Fruit fly (Drosophila melanogaster): ENCODE data around the gene Pp2C1.

Pp2C1 gene

dm6 chrX:4666650-4667360, 19.9 kb downstream of the Pp2C1 start, which contains the start of gene CG3009 (continued):
- TF ChIP-seq CG32006 (GFP tag; optimal IDR thresholded peaks at IDR 0.05): peak; percentile 98
- peak; percentile 98 for TF ChIP-seq CG8119 (GFP tag; IDR thresholded peaks at IDR 0.05)
- TF ChIP-seq vri (GFP tag; optimal IDR thresholded peaks at IDR 0.05): peak; percentile 97
- peak; percentile 93 for TF ChIP-seq dsx (GFP tag; optimal IDR thresholded peaks at IDR 0.05; ENCODE audit: poor library complexity, severe bottlenecking)
- peak; percentile 96 for TF ChIP-seq Sox15 (GFP tag; optimal IDR thresholded peaks at IDR 0.05)
- TF ChIP-seq CG34406 (GFP tag; optimal IDR thresholded peaks at IDR 0.05): peak; percentile 97
- peak; percentile 96 for TF ChIP-seq CG10669 (GFP tag; optimal IDR thresholded peaks at IDR 0.05)
- TF ChIP-seq CG3919 (GFP tag; optimal IDR thresholded peaks at IDR 0.05): peak; percentile 98
- TF ChIP-seq CG8319 (GFP tag; optimal IDR thresholded peaks at IDR 0.05): peak; percentile 97
- peak; percentile 98 for TF ChIP-seq CG7368 (GFP tag; optimal IDR thresholded peaks at IDR 0.05)
- TF ChIP-seq CG11294 (GFP tag; IDR thresholded peaks at IDR 0.05): peak; percentile 93
- TF ChIP-seq Sox14 (GFP tag; optimal IDR thresholded peaks at IDR 0.05): peak; percentile 97
- peak; percentile 80 for TF ChIP-seq fkh (GFP tag; optimal IDR thresholded peaks at IDR 0.05)
- TF ChIP-seq OdsH (GFP tag; optimal IDR thresholded peaks at IDR 0.05): peak; percentile 97
- peak; percentile 97 for TF ChIP-seq achi (GFP tag; optimal IDR thresholded peaks at IDR 0.05)
- peak; percentile 97 for TF ChIP-seq CG10631 (GFP tag; optimal IDR thresholded peaks at IDR 0.05)
- peak; percentile 97 for TF ChIP-seq dac (GFP tag; optimal IDR thresholded peaks at IDR 0.05)
- TF ChIP-seq CG6808 (GFP tag; optimal IDR thresholded peaks at IDR 0.05): peak; percentile 95

DNA sequence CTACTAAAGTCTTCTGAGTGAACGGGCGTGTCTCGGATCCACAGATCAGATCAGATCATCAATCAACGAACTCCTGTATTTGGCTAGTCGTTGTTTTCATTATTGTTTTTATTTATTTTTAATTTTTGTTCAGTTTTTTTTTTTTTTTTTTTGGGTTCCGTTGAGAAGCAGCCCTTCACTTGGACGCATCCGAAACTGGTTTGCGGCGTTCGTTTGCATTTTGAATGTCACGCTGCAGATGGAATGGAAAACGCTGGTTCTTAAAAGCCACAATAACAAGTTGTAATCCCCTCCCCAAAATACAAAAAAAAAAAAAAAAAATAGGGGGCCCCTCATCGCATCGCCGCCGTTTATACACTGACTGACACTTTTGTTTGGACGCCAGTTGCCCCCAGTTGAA, 22.6 kb downstream of the Pp2C1 start:
- TF ChIP-seq CG6792 (GFP tag; optimal IDR thresholded peaks at IDR 0.05) (no peak), Gug (GFP tag; IDR thresholded peaks at IDR 0.05) (no peak), Hr38 (GFP tag; optimal IDR thresholded peaks at IDR 0.05) (no peak), eg (GFP tag; IDR thresholded peaks at IDR 0.05) (no peak), Eip78C (GFP tag) (peak; percentile 45), CG10631 (GFP tag; optimal IDR thresholded peaks at IDR 0.05) (no peak), CG6854 (GFP tag; optimal IDR thresholded peaks at IDR 0.05) (no peak), Met (GFP tag; optimal IDR thresholded peaks at IDR 0.05) (no peak), achi (GFP tag; optimal IDR thresholded peaks at IDR 0.05) (no peak), Hr39 (GFP tag; optimal IDR thresholded peaks at IDR 0.05) (no peak), net (GFP tag; optimal IDR thresholded peaks at IDR 0.05) (no peak), Eip93F (GFP tag; optimal IDR thresholded peaks at IDR 0.05) (no peak), OdsH (GFP tag; optimal IDR thresholded peaks at IDR 0.05) (no peak), Eip75B (GFP tag; optimal IDR thresholded peaks at IDR 0.05) (no peak), fd59A (GFP tag; optimal IDR thresholded peaks at IDR 0.05) (no peak), lz (GFP tag; optimal IDR thresholded peaks at IDR 0.05) (no peak), Sox102F (GFP tag; optimal IDR thresholded peaks at IDR 0.05) (no peak), CG7368 (GFP tag; optimal IDR thresholded peaks at IDR 0.05) (no peak), dac (GFP tag; optimal IDR thresholded peaks at IDR 0.05) (no peak), CG8119 (GFP tag; IDR thresholded peaks at IDR 0.05) (no peak), svp (GFP tag) (peak; percentile 28), CG9139 (GFP tag; optimal IDR thresholded peaks at IDR 0.05) (peak; percentile 10), ss (GFP tag; optimal IDR thresholded peaks at IDR 0.05) (peak; percentile 55 to 65), CG34406 (GFP tag; optimal IDR thresholded peaks at IDR 0.05) (no peak), fd85E (GFP tag; optimal IDR thresholded peaks at IDR 0.05) (no peak), CG32006 (GFP tag; optimal IDR thresholded peaks at IDR 0.05) (no peak), CG8319 (GFP tag; optimal IDR thresholded peaks at IDR 0.05) (no peak), CG6808 (GFP tag; optimal IDR thresholded peaks at IDR 0.05) (peak; percentile 44), Ets96B (tag; optimal IDR thresholded peaks at IDR 0.05) (peak; percentile 7), Blimp-1 (GFP tag; optimal IDR thresholded peaks at IDR 0.05) (no peak), Smox (GFP tag; optimal IDR thresholded peaks at IDR 0.05) (no peak), topi (GFP tag; optimal IDR thresholded peaks at IDR 0.05) (no peak), Ets21C (GFP tag; optimal IDR thresholded peaks at IDR 0.05) (no peak), vri (GFP tag; optimal IDR thresholded peaks at IDR 0.05) (no peak), CG11762 (GFP tag; optimal IDR thresholded peaks at IDR 0.05; ENCODE audit: insufficient read depth) (no peak), pdm3 (GFP tag; optimal IDR thresholded peaks at IDR 0.05) (no peak), CG15336 (GFP tag; IDR thresholded peaks at IDR 0.05) (no peak), salr (GFP tag; optimal IDR thresholded peaks at IDR 0.05) (no peak), cyc (GFP tag; optimal IDR thresholded peaks at IDR 0.05) (no peak), CG6163 (GFP tag; IDR thresholded peaks at IDR 0.05) (peak; percentile 13; the same call in 1 of the 3 replicates), fkh (GFP tag; optimal IDR thresholded peaks at IDR 0.05) (no peak), acj6 (GFP tag; optimal IDR thresholded peaks at IDR 0.05) (no peak)

All from whole organism, prepupa.